Worm (Caenorhabditis elegans): Measurements from ENCODE around the gene R52.4.

Gene R52.4

DNA sequence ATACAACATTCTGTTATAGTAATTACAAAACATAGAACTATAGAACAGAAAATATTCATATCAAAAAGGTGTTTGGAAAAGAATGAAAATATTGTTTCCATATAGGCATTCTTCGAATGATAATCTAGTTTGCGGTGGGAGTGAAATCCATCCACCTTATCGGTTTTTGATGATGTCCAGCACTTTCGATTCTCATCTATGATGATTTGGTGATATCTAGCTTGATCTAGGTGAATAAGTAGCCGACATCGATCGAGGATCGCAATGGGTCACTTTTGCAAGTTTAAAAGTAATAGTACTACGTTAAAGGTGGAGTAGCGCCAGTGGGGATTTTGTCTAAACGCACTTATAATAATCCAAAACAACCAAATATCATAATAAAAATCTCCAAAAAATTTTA, 4.8 kb upstream of the R52.4 start, which contains the start of gene R52.6:
Gene R52.6 (minus strand): TSS at position 101 of the 400 bp plus-strand sequence.
- TF ChIP-seq nhr-179 (tag; optimal IDR thresholded peaks at IDR 0.05) (no peak), attf-5 (GFP tag; optimal IDR thresholded peaks at IDR 0.05) (no peak), ztf-28 (GFP tag; IDR thresholded peaks at IDR 0.05) (no peak), ceh-79 (tag; optimal IDR thresholded peaks at IDR 0.05) (no peak), cebp-2 (GFP tag; IDR thresholded peaks at IDR 0.05) (no peak), Y95B8A.8 (GFP tag; IDR thresholded peaks at IDR 0.05) (no peak), zfh-2 (GFP tag; conservative IDR thresholded peaks at IDR 0.05) (no peak), ztf-22 (GFP tag; optimal IDR thresholded peaks at IDR 0.05) (no peak), snpc-1.3 (tag; optimal IDR thresholded peaks at IDR 0.05; ENCODE audit: insufficient read depth) (no peak), madf-10 (tag; optimal IDR thresholded peaks at IDR 0.05) (no peak), efl-1 (GFP tag; optimal IDR thresholded peaks at IDR 0.05) (no peak), repo-1 (tag; optimal IDR thresholded peaks at IDR 0.05) (no peak), hlh-26 (GFP tag; conservative IDR thresholded peaks at IDR 0.05) (no peak), ztf-6 (GFP tag; IDR thresholded peaks at IDR 0.05) (no peak), lin-54 (GFP tag; optimal IDR thresholded peaks at IDR 0.05) (no peak), hrde-1 (tag; optimal IDR thresholded peaks at IDR 0.05; ENCODE audit: borderline replicate concordance) (no peak), lsl-1 (GFP tag; optimal IDR thresholded peaks at IDR 0.05) (no peak), lin-35 (GFP tag; optimal IDR thresholded peaks at IDR 0.05) (no peak), nfya-1 (tag; optimal IDR thresholded peaks at IDR 0.05; ENCODE audit: borderline replicate concordance, insufficient read depth) (no peak), tbp1 (GFP tag; optimal IDR thresholded peaks at IDR 0.05) (no peak)

DNA sequence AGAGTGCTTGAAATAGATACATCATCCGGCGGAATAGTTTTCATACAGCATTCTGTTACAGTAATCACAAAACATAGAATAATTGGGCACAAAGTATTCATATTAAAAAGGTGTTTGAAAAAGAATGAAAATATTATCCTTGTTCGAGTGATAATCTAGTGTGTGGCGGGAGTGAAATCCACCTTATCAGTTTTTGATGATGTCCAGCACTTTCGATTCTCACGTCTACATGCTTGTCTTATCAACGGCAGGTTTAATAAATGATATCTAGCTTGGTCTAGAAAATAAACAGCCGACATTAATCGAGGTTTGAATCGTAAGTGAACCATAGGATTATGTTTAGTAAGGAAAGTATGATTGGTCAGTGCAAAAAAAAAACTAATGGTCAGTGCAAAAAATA, 1.7 kb upstream of the R52.4 start, which contains the start of gene R52.5:
Gene R52.5 (minus strand): TSS at position 101 of the 400 bp plus-strand sequence.
- TF ChIP-seq pbrm-1 (GFP tag; IDR thresholded peaks at IDR 0.05) (no peak), F49E8.2 (tag; optimal IDR thresholded peaks at IDR 0.05; ENCODE audit: insufficient read depth) (no peak), zim-3 (tag; optimal IDR thresholded peaks at IDR 0.05) (no peak), him-1 (tag; optimal IDR thresholded peaks at IDR 0.05) (peak; percentile 52), lin-40 (tag; optimal IDR thresholded peaks at IDR 0.05) (no peak), nfya-1 (tag; optimal IDR thresholded peaks at IDR 0.05; ENCODE audit: borderline replicate concordance, insufficient read depth) (no peak)

DNA sequence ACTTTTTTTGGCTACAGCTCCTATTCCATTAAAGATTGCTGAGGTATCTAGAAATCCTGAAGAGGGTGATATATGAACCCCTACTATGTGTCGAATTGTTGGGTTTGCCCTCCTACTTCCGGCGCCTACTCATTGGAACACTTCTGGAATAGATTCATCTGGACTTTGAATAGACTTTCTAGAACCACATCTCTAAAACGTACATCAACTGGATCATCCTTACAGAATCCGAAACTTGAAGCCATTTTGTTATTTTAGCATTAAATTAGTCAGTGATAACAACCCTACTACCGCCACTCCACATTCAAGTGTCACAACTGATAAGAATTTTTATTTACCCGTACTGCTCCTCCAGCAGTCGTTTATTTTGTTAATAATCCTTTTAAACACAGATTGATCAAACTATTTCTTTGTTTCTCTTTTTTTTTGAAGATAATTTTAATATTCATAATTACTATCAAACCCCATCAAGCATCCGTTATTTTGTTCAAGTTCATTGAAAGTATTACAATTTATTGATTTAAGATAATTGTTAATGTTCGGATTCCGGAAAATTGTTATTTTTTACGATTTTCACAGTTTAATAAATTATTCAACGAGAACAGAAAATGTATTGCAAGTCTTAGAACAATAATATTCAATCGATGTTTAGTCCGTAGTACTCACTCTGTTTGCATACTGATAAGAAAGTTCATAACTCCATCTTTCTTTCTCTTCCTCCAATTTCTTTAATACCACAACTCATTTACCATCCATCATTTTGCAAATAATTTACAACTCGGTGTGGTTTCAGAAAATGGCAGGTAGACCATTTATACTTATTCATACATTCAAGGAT, 8.8 kb downstream of the R52.4 start, which contains the start of gene math-42:
Gene math-42 (plus strand): TSS at position 788 of the 838 bp plus-strand sequence.
- TF ChIP-seq unc-130 (GFP tag; optimal IDR thresholded peaks at IDR 0.05) = no peak
- TF ChIP-seq ztf-25 (GFP tag; IDR thresholded peaks at IDR 0.05) = no peak
- TF ChIP-seq nhr-80 (tag; optimal IDR thresholded peaks at IDR 0.05) = peak; percentile 27
- no peak for TF ChIP-seq attf-3 (GFP tag; conservative IDR thresholded peaks at IDR 0.05)
- no peak for TF ChIP-seq mxl-1 (tag; optimal IDR thresholded peaks at IDR 0.05)
- no peak for TF ChIP-seq F55B11.4 (tag; optimal IDR thresholded peaks at IDR 0.05; ENCODE audit: borderline replicate concordance, insufficient read depth)
- no peak for TF ChIP-seq F39B2.1 (GFP tag; IDR thresholded peaks at IDR 0.05)
- no peak for TF ChIP-seq T26A5.8 (tag; optimal IDR thresholded peaks at IDR 0.05)
- no peak for TF ChIP-seq egrh-3 (GFP tag; IDR thresholded peaks at IDR 0.05)

Data from whole organism, young adult.